Worm (Caenorhabditis elegans) whole organism, L3 larva: Measurements from ENCODE around the gene C29F5.8.

Experiments
- ceh-82 ChIP-seq: fragments of 150-350 bp; optimal IDR thresholded peaks from 2 replicates; lab custom pipeline; 2014; ENCODE audit warnings: missing biosample characterization, missing genetic modification characterization
- elt-3 ChIP-seq, 3 experiments: fragments of 150-350 bp in 1 of 3; sonication (generic microtip) in 2 of 3; optimal IDR thresholded peaks; 2 replicates in 2 of 3; 4 replicates in 1 of 3; lab custom pipeline; 2014 to 2017; ENCODE audit warnings: missing biosample characterization in 3 of 3, missing genetic modification characterization in 3 of 3
- nhr-237 ChIP-seq: fragments of 150-350 bp; optimal IDR thresholded peaks from 2 replicates; lab custom pipeline; 2014; ENCODE audit warnings: missing biosample characterization, missing genetic modification characterization
- nhr-25 ChIP-seq: sonication (generic microtip); optimal IDR thresholded peaks from 2 replicates; lab custom pipeline; 2017; ENCODE audit warnings: missing biosample characterization, missing genetic modification characterization
- sea-2 ChIP-seq: fragments of 150-350 bp; sonication (generic microtip); optimal IDR thresholded peaks from 4 replicates; lab custom pipeline; 2014; ENCODE audit warnings: missing biosample characterization, missing genetic modification reagents, missing genetic modification characterization
- unc-39 ChIP-seq: sonication (generic microtip); optimal IDR thresholded peaks from 4 replicates; lab custom pipeline; 2017; ENCODE audit warnings: missing biosample characterization, missing genetic modification characterization

DNA sequence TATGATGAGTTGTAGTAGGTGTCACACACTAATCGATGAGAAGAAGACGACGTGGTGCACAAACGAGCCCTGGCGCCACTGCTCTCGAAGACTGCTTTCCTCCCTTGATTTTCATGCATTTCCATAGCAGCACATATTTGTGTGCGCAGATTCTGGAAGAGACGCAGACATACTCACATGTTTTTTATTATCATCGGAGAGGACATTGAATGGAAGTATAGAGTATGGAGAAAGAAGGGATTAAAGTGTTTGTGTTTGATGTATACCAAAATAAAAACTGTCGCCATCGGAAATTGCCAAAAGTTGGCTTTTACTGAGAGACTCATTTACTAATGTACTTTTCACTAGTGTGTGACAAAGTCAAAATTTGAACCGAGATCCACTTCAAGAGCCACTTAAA is 12.0 kb upstream of the C29F5.8 start, which contains the start of gene mps-1:
- TF ChIP-seq nhr-25 (tag; lab: Kevin White, UChicago), result no peak
- TF ChIP-seq nhr-237, result no peak
- TF ChIP-seq sea-2 (GFP tag; lab: Kevin White, UChicago), result no peak
- no peak for TF ChIP-seq elt-3 (tag; optimal IDR thresholded peaks at IDR 0.05; lab: Kevin White, UChicago)
- TF ChIP-seq unc-39 (tag; lab: Kevin White, UChicago), result no peak
- no peak for TF ChIP-seq ceh-82 (tag; lab: Kevin White, UChicago)
